Worm (Caenorhabditis elegans): Measurements from ENCODE around the gene dhhc-6.
A peak's percentile ranks its signal among the peaks of the same experiment; 100 is the strongest.

DNA sequence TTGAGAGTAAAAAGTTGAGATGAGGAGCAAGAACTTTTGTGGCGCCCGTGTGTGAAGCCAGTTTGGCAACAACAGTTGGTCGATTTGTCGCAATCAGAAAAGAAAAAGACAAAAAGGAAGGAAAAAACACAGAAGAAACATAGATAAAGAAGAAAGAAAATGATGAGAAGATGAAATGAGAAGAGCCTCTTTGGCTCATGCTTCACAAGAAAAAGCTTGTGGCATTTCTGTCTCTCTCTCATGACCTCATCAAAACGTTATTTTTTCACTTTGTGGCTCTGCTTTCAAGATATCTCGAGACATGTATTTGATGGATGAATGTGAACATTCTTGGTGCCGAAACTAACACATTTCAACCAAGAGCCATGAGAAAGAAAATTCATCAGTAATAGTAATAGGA lies 11.7 kb upstream of the dhhc-6 start:
- TF ChIP-seq ceh-44 (GFP tag; IDR thresholded peaks at IDR 0.05) (no peak), mes-2 (tag; optimal IDR thresholded peaks at IDR 0.05; ENCODE audit: poor library complexity, severe bottlenecking) (no peak), F26F4.8 (GFP tag; conservative IDR thresholded peaks at IDR 0.05) (no peak), zag-1 (tag; optimal IDR thresholded peaks at IDR 0.05) (no peak), nhr-41 (GFP tag; IDR thresholded peaks at IDR 0.05) (no peak), hlh-11 (tag; optimal IDR thresholded peaks at IDR 0.05) (peak; percentile 42), aha-1 (tag) (no peak), T20F7.1 (GFP tag; optimal IDR thresholded peaks at IDR 0.05) (no peak), lsy-2 (tag; optimal IDR thresholded peaks at IDR 0.05) (no peak), Y5F2A.4 (GFP tag; optimal IDR thresholded peaks at IDR 0.05) (no peak), ZK546.5 (tag; optimal IDR thresholded peaks at IDR 0.05) (no peak), arid-1 (GFP tag; conservative IDR thresholded peaks at IDR 0.05) (no peak), lin-13 (GFP tag; optimal IDR thresholded peaks at IDR 0.05) (no peak), nhr-111 (GFP tag; optimal IDR thresholded peaks at IDR 0.05) (no peak)
